Worm (Caenorhabditis elegans) whole organism, L4/young adult: ENCODE data around the gene pigq-1.

Source experiments
- W03F9.2 ChIP-seq: fragments of 150-350 bp; optimal IDR thresholded peaks from 2 replicates; lab custom pipeline; 2014; ENCODE audit warnings: missing biosample characterization, missing genetic modification characterization
- dao-5 ChIP-seq: sonication (generic microtip); optimal IDR thresholded peaks from 2 replicates; lab custom pipeline; 2016; ENCODE audit warnings: missing genotype, missing genetic modification characterization, moderate library complexity, missing compliant biosample characterization
- him-1 ChIP-seq: sonication (generic microtip); optimal IDR thresholded peaks from 2 replicates; lab custom pipeline; 2016; ENCODE audit warnings: missing genotype, missing genetic modification reagents, missing genetic modification characterization, missing compliant biosample characterization

ce11 chrIV:11112641-11113040 lies 34.4 kb downstream of the pigq-1 start, which contains the start of gene clc-9:
- TF ChIP-seq dao-5 (tag; lab: Kevin White, UChicago), result no peak
- no peak for TF ChIP-seq W03F9.2 (tag; lab: Kevin White, UChicago)
- TF ChIP-seq him-1 (tag; lab: Kevin White, UChicago), result no peak
